Worm (Caenorhabditis elegans): Measurements from ENCODE around the gene hrde-2.

Gene hrde-2

ce11 chrV:15012542-15013301, 7.8 kb downstream of the hrde-2 start (continued):
- TF ChIP-seq unc-55 (GFP tag; optimal IDR thresholded peaks at IDR 0.05) (peak; percentile 8), unc-39 (tag; optimal IDR thresholded peaks at IDR 0.05) (no peak), ztf-4 (tag; optimal IDR thresholded peaks at IDR 0.05) (no peak)

- TF ChIP-seq ceh-16 (tag; optimal IDR thresholded peaks at IDR 0.05): no peak
These were observed 8.4 kb downstream of the hrde-2 start for ce11 chrV:15013328-15013727.

- TF ChIP-seq elt-3 (tag; optimal IDR thresholded peaks at IDR 0.05) (no peak), aly-2 (tag; optimal IDR thresholded peaks at IDR 0.05) (no peak), sma-3 (GFP tag; optimal IDR thresholded peaks at IDR 0.05) (no peak), elt-1 (tag; optimal IDR thresholded peaks at IDR 0.05) (no peak), nhr-77 (tag; optimal IDR thresholded peaks at IDR 0.05) (no peak)
These were observed 9.3 kb downstream of the hrde-2 start, which contains the start of gene obr-2 for ce11 chrV:15014164-15014563. Gene obr-2, minus strand, starts transcription at chrV:15014264.

- no peak for TF ChIP-seq unc-39 (tag; optimal IDR thresholded peaks at IDR 0.05)
- no peak for TF ChIP-seq zag-1 (tag; optimal IDR thresholded peaks at IDR 0.05)
- no peak for TF ChIP-seq ztf-1 (GFP tag; conservative IDR thresholded peaks at IDR 0.05)
- no peak for TF ChIP-seq nhr-21 (tag; optimal IDR thresholded peaks at IDR 0.05)
- peak; percentile 33 for TF ChIP-seq sma-9 (GFP tag; optimal IDR thresholded peaks at IDR 0.05)
- TF ChIP-seq sma-9 (tag; optimal IDR thresholded peaks at IDR 0.05): no peak
- TF ChIP-seq unc-62 (GFP tag; optimal IDR thresholded peaks at IDR 0.05): no peak
These were observed 10.9 kb downstream of the hrde-2 start for ce11 chrV:15015799-15016198.

- peak; percentile 31 for TF ChIP-seq nhr-129 (tag; optimal IDR thresholded peaks at IDR 0.05)
- peak; percentile 4 for TF ChIP-seq F13H6.1 (tag; optimal IDR thresholded peaks at IDR 0.05)
- no peak for TF ChIP-seq snpc-4 (tag; optimal IDR thresholded peaks at IDR 0.05)
- TF ChIP-seq zag-1 (tag; optimal IDR thresholded peaks at IDR 0.05): no peak
These were observed 12.0 kb downstream of the hrde-2 start for ce11 chrV:15016795-15017429.

ce11 chrV:15020229-15020628, 15.3 kb downstream of the hrde-2 start, which contains the start of gene F14H8.2:
Gene F14H8.2, minus strand, starts transcription at chrV:15020329.
- no peak for TF ChIP-seq ztf-4 (tag; optimal IDR thresholded peaks at IDR 0.05)
- no peak for TF ChIP-seq unc-62 (GFP tag; optimal IDR thresholded peaks at IDR 0.05)
- no peak for TF ChIP-seq lin-39 (tag; optimal IDR thresholded peaks at IDR 0.05)
- TF ChIP-seq lsy-2 (tag; optimal IDR thresholded peaks at IDR 0.05): no peak
- TF ChIP-seq blmp-1 (tag; optimal IDR thresholded peaks at IDR 0.05; ENCODE audit: insufficient read depth): no peak
- TF ChIP-seq sem-4 (tag; optimal IDR thresholded peaks at IDR 0.05): no peak
- no peak for TF ChIP-seq egl-27 (tag; optimal IDR thresholded peaks at IDR 0.05)
- TF ChIP-seq ama-1 (optimal IDR thresholded peaks at IDR 0.05): no peak
- TF ChIP-seq unc-39 (tag; optimal IDR thresholded peaks at IDR 0.05): no peak
- TF ChIP-seq C34F6.9 (tag; optimal IDR thresholded peaks at IDR 0.05): no peak
- TF ChIP-seq nhr-10 (tag; optimal IDR thresholded peaks at IDR 0.05): no peak
- no peak for TF ChIP-seq sma-9 (GFP tag; optimal IDR thresholded peaks at IDR 0.05)
- no peak for TF ChIP-seq sma-9 (tag; optimal IDR thresholded peaks at IDR 0.05)
- no peak for TF ChIP-seq skn-1 (tag; optimal IDR thresholded peaks at IDR 0.05)

- no peak for TF ChIP-seq ceh-82 (tag; optimal IDR thresholded peaks at IDR 0.05)
- TF ChIP-seq nhr-23 (tag; optimal IDR thresholded peaks at IDR 0.05): no peak
- no peak for TF ChIP-seq Y55F3AM.14 (GFP tag; optimal IDR thresholded peaks at IDR 0.05)
- TF ChIP-seq ceh-16 (tag; optimal IDR thresholded peaks at IDR 0.05): no peak
- TF ChIP-seq egl-27 (tag; optimal IDR thresholded peaks at IDR 0.05): no peak
- no peak for TF ChIP-seq snpc-4 (tag; optimal IDR thresholded peaks at IDR 0.05)
- TF ChIP-seq ama-1 (optimal IDR thresholded peaks at IDR 0.05): no peak
- TF ChIP-seq unc-55 (GFP tag; optimal IDR thresholded peaks at IDR 0.05): no peak
- TF ChIP-seq lin-13 (GFP tag; optimal IDR thresholded peaks at IDR 0.05): no peak
- TF ChIP-seq nhr-10 (tag; optimal IDR thresholded peaks at IDR 0.05): no peak
- TF ChIP-seq fos-1 (tag; optimal IDR thresholded peaks at IDR 0.05): no peak
- TF ChIP-seq skn-1 (tag; optimal IDR thresholded peaks at IDR 0.05): no peak
- TF ChIP-seq F13H6.1 (tag; optimal IDR thresholded peaks at IDR 0.05): no peak
- TF ChIP-seq mdl-1 (tag; optimal IDR thresholded peaks at IDR 0.05): no peak
- TF ChIP-seq ztf-4 (tag; optimal IDR thresholded peaks at IDR 0.05): no peak
- TF ChIP-seq aly-2 (tag; optimal IDR thresholded peaks at IDR 0.05): no peak
These were observed 15.8 kb downstream of the hrde-2 start, which contains the start of gene F14H8.5 for ce11 chrV:15020732-15021131. Gene F14H8.5, plus strand, starts transcription at chrV:15021032.
